Fruit fly (Drosophila melanogaster) whole organism, embryonic: Measurements from ENCODE around the gene lqfR.

ENCODE experiments used
- Atf6 ChIP-seq: fragments of 200-800 bp; sonication (Bioruptor generic); IDR thresholded peaks from 2 replicates; pipeline ENCODE4 v1.3.6; 2022; ENCODE audit warnings: missing biosample characterization, missing genetic modification characterization
- B-H1 ChIP-seq: fragments of 200-800 bp; sonication (Bioruptor generic); IDR thresholded peaks from 3 replicates; pipeline ENCODE4 v1.3.6; 2022; ENCODE audit warnings: missing biosample characterization, missing genetic modification characterization
- BEAF-32 ChIP-seq: fragments of 200-800 bp; sonication (Bioruptor generic); optimal IDR thresholded peaks from 3 replicates; lab custom pipeline; 2017; ENCODE audit warnings: missing biosample characterization, missing genetic modification characterization, mild to moderate bottlenecking, moderate library complexity, missing genetic modification reagents
- CG10654 ChIP-seq: fragments of 200-800 bp; sonication (Bioruptor generic); optimal IDR thresholded peaks from 2 replicates; lab custom pipeline; 2016; ENCODE audit warnings: missing biosample characterization, missing genetic modification characterization
- CG11085 ChIP-seq: fragments of 200-800 bp; sonication (Bioruptor generic); IDR thresholded peaks from 2 replicates; pipeline ENCODE4 v1.3.6; 2022; ENCODE audit warnings: missing biosample characterization, missing genetic modification characterization
- CG12942 ChIP-seq: fragments of 200-800 bp; sonication (Bioruptor generic); optimal IDR thresholded peaks from 3 replicates; lab custom pipeline; 2016; ENCODE audit warnings: missing biosample characterization, missing genetic modification characterization
- CG13775 ChIP-seq: fragments of 200-800 bp; sonication (Bioruptor generic); optimal IDR thresholded peaks from 3 replicates; lab custom pipeline; 2017; ENCODE audit warnings: missing biosample characterization, mild to moderate bottlenecking, missing genetic modification characterization
- CG14014 ChIP-seq: fragments of 200-800 bp; sonication (Bioruptor generic); IDR thresholded peaks from 2 replicates; pipeline ENCODE4 v1.3.6; 2022; ENCODE audit warnings: missing biosample characterization, missing genetic modification characterization
- CG17612 ChIP-seq: fragments of 200-800 bp; sonication (Bioruptor generic); IDR thresholded peaks from 2 replicates; pipeline ENCODE4 v1.3.6; 2022; ENCODE audit warnings: missing biosample characterization, missing genetic modification characterization
- CG17802 ChIP-seq: fragments of 200-800 bp; sonication (Bioruptor generic); optimal IDR thresholded peaks from 2 replicates; lab custom pipeline; 2018; ENCODE audit warnings: missing biosample characterization, mild to moderate bottlenecking, missing genetic modification characterization, moderate library complexity
- CG17912 ChIP-seq: fragments of 200-800 bp; sonication (Bioruptor generic); optimal IDR thresholded peaks from 2 replicates; lab custom pipeline; 2018; ENCODE audit warnings: missing biosample characterization, mild to moderate bottlenecking, missing genetic modification characterization
- CG2889 ChIP-seq: fragments of 200-800 bp; sonication (Bioruptor generic); IDR thresholded peaks from 3 replicates; pipeline ENCODE4 v1.3.6; 2022; ENCODE audit warnings: missing biosample characterization, missing genetic modification characterization
- CG3065 ChIP-seq: fragments of 200-800 bp; sonication (Bioruptor generic); optimal IDR thresholded peaks from 2 replicates; lab custom pipeline; 2016; ENCODE audit warnings: missing biosample characterization, missing genetic modification characterization
- CG3407 ChIP-seq: fragments of 200-800 bp; sonication (Bioruptor generic); optimal IDR thresholded peaks from 2 replicates; lab custom pipeline; 2018; ENCODE audit warnings: missing biosample characterization, mild to moderate bottlenecking, missing genetic modification characterization
- CG6272 ChIP-seq: fragments of 200-800 bp; sonication (Bioruptor generic); IDR thresholded peaks from 2 replicates; pipeline ENCODE4 v1.3.6; 2022; ENCODE audit warnings: missing biosample characterization, missing genetic modification characterization
- CG7963 ChIP-seq: fragments of 200-800 bp; sonication (Bioruptor generic); IDR thresholded peaks from 3 replicates; pipeline ENCODE4 v1.3.6; 2022; ENCODE audit warnings: missing biosample characterization, missing genetic modification characterization; ENCODE audit not compliant: partially characterized antibody
- CG8089 ChIP-seq: fragments of 200-800 bp; sonication (Bioruptor generic); optimal IDR thresholded peaks from 3 replicates; lab custom pipeline; 2016; ENCODE audit warnings: missing biosample characterization, missing genetic modification characterization
- CG8765 ChIP-seq: fragments of 200-800 bp; sonication (Bioruptor generic); IDR thresholded peaks from 2 replicates; pipeline ENCODE4 v1.3.6; 2022; ENCODE audit warnings: missing biosample characterization, missing genetic modification characterization
- Dfd ChIP-seq, 2 experiments: fragments of >200 bp; optimal IDR thresholded peaks; 2 replicates each; lab custom pipeline; 2017; ENCODE audit warnings: missing biosample characterization in 2 of 2, missing genetic modification characterization in 2 of 2
- Dip2 ChIP-seq: fragments of 200-800 bp; sonication (Bioruptor generic); IDR thresholded peaks from 2 replicates; pipeline ENCODE4 v1.3.6; 2022; ENCODE audit warnings: missing biosample characterization, missing genetic modification characterization
- E2f2 ChIP-seq: fragments of 200-800 bp; sonication (Bioruptor generic); IDR thresholded peaks from 2 replicates; pipeline ENCODE4 v1.3.6; 2022; ENCODE audit warnings: missing biosample characterization, missing genetic modification characterization
- Ets97D ChIP-seq: fragments of 200-800 bp; sonication (Bioruptor generic); optimal IDR thresholded peaks from 3 replicates; lab custom pipeline; 2016; ENCODE audit warnings: missing biosample characterization, missing genetic modification characterization
- HHEX ChIP-seq: fragments of 200-800 bp; sonication (Bioruptor generic); optimal IDR thresholded peaks from 3 replicates; lab custom pipeline; 2017; ENCODE audit warnings: missing biosample characterization, mild to moderate bottlenecking, missing genetic modification characterization, missing genetic modification reagents
- HmgZ ChIP-seq: fragments of 200-800 bp; sonication (Bioruptor generic); optimal IDR thresholded peaks from 2 replicates; lab custom pipeline; 2018; ENCODE audit warnings: missing biosample characterization, mild to moderate bottlenecking, missing genetic modification characterization
- MBD-R2 ChIP-seq: fragments of 200-800 bp; sonication (Bioruptor generic); IDR thresholded peaks from 2 replicates; pipeline ENCODE4 v1.3.6; 2022; ENCODE audit warnings: missing biosample characterization, missing genetic modification characterization
- MESR4 ChIP-seq: fragments of 200-800 bp; sonication (Bioruptor generic); optimal IDR thresholded peaks from 2 replicates; lab custom pipeline; 2018; ENCODE audit warnings: missing biosample characterization, mild to moderate bottlenecking, missing genetic modification characterization, moderate library complexity
- MTF-1 ChIP-seq: fragments of 200-800 bp; sonication (Bioruptor generic); optimal IDR thresholded peaks from 2 replicates; lab custom pipeline; 2018; ENCODE audit warnings: missing biosample characterization, mild to moderate bottlenecking, missing genetic modification characterization, borderline replicate concordance
- Mad ChIP-seq: fragments of 200-800 bp; sonication (Bioruptor generic); optimal IDR thresholded peaks from 2 replicates; lab custom pipeline; 2016; ENCODE audit warnings: missing biosample characterization, missing genetic modification characterization
- NFAT ChIP-seq: fragments of 200-800 bp; sonication (Bioruptor generic); IDR thresholded peaks from 2 replicates; pipeline ENCODE4 v1.3.6; 2022; ENCODE audit warnings: missing biosample characterization, missing genetic modification characterization
- Six4 ChIP-seq: fragments of 200-800 bp; sonication (Bioruptor generic); optimal IDR thresholded peaks from 2 replicates; lab custom pipeline; 2016; ENCODE audit warnings: missing biosample characterization, missing genetic modification characterization
- Sry-β ChIP-seq: fragments of 200-800 bp; sonication (Bioruptor generic); optimal IDR thresholded peaks from 2 replicates; lab custom pipeline; 2018; ENCODE audit warnings: missing biosample characterization, mild to moderate bottlenecking, missing genetic modification characterization, moderate library complexity
- amos ChIP-seq: fragments of 200-800 bp; sonication (Bioruptor generic); IDR thresholded peaks from 2 replicates; pipeline ENCODE4 v1.3.6; 2022; ENCODE audit warnings: missing biosample characterization, missing genetic modification characterization; ENCODE audit not compliant: partially characterized antibody
- bab2 ChIP-seq: fragments of 200-800 bp; sonication (Bioruptor generic); optimal IDR thresholded peaks from 2 replicates; lab custom pipeline; 2016; ENCODE audit warnings: missing biosample characterization, missing genetic modification characterization
- bcd ChIP-seq: fragments of 200-800 bp; sonication (Bioruptor generic); optimal IDR thresholded peaks from 2 replicates; lab custom pipeline; 2017; ENCODE audit warnings: missing biosample characterization, mild to moderate bottlenecking, missing genetic modification characterization
- danr ChIP-seq: fragments of 200-800 bp; sonication (Bioruptor generic); IDR thresholded peaks from 2 replicates; pipeline ENCODE4 v1.3.6; 2022; ENCODE audit warnings: missing biosample characterization, missing genetic modification characterization
- gcm2 ChIP-seq: fragments of 200-800 bp; sonication (Bioruptor generic); optimal IDR thresholded peaks from 2 replicates; lab custom pipeline; 2016; ENCODE audit warnings: missing biosample characterization, missing genetic modification characterization
- hkb ChIP-seq, 2 experiments: fragments of 200-800 bp in 1 of 2; fragments of >200 bp in 1 of 2; sonication (Bioruptor generic) in 1 of 2; IDR thresholded peaks in 1 of 2; optimal IDR thresholded peaks in 1 of 2; 2 replicates each; pipeline versions ENCODE4 v1.3.6 to Lab custom; 2017 to 2022; ENCODE audit warnings: missing biosample characterization in 1 of 2, missing genetic modification characterization in 1 of 2
- inv ChIP-seq: fragments of 200-800 bp; sonication (Bioruptor generic); IDR thresholded peaks from 2 replicates; pipeline ENCODE4 v1.3.6; 2022; ENCODE audit warnings: missing biosample characterization, missing genetic modification characterization; ENCODE audit not compliant: partially characterized antibody
- pnt ChIP-seq: fragments of 200-800 bp; sonication (Bioruptor generic); optimal IDR thresholded peaks from 3 replicates; lab custom pipeline; 2016; ENCODE audit warnings: missing biosample characterization, missing genetic modification characterization
- prd ChIP-seq, 3 experiments: fragments of >200 bp in 2 of 3; fragments of 200-800 bp in 1 of 3; sonication (Bioruptor generic) in 1 of 3; optimal IDR thresholded peaks in 2 of 3; IDR thresholded peaks in 1 of 3; 2 replicates in 2 of 3; 3 replicates in 1 of 3; pipeline versions ENCODE4 v1.3.6 to Lab custom; 2017 to 2022; ENCODE audit warnings: missing biosample characterization in 1 of 3, missing genetic modification characterization in 1 of 3
- pros ChIP-seq: fragments of 200-800 bp; sonication (Bioruptor generic); optimal IDR thresholded peaks from 3 replicates; lab custom pipeline; 2019; ENCODE audit warnings: missing biosample characterization, mild to moderate bottlenecking, missing genetic modification characterization, moderate library complexity
- repo ChIP-seq: fragments of 200-800 bp; sonication (Bioruptor generic); optimal IDR thresholded peaks from 2 replicates; lab custom pipeline; 2016; ENCODE audit warnings: missing biosample characterization, missing genetic modification characterization
- sens ChIP-seq: fragments of 200-800 bp; sonication (Bioruptor generic); peaks from one replicate; lab custom pipeline; 2016; ENCODE audit warnings: missing biosample characterization, missing genetic modification characterization
- shn ChIP-seq: fragments of 200-800 bp; sonication (Bioruptor generic); optimal IDR thresholded peaks from 3 replicates; lab custom pipeline; 2016; ENCODE audit warnings: missing biosample characterization, missing genetic modification characterization
- sisA ChIP-seq: fragments of 200-800 bp; sonication (Bioruptor generic); IDR thresholded peaks from 2 replicates; pipeline ENCODE4 v1.3.6; 2022; ENCODE audit warnings: missing biosample characterization, missing genetic modification characterization
- sr ChIP-seq: fragments of 200-800 bp; sonication (Bioruptor generic); IDR thresholded peaks from 3 replicates; pipeline ENCODE4 v1.3.6; 2022; ENCODE audit warnings: missing biosample characterization, missing genetic modification characterization
- tll ChIP-seq, 2 experiments: fragments of 200-800 bp in 1 of 2; fragments of >200 bp in 1 of 2; sonication (Bioruptor generic) in 1 of 2; optimal IDR thresholded peaks; 2 replicates each; lab custom pipeline; 2017 to 2019; ENCODE audit warnings: missing biosample characterization in 2 of 2, missing genetic modification characterization in 2 of 2, mild to moderate bottlenecking in 1 of 2, moderate library complexity in 1 of 2
- zen2 ChIP-seq: fragments of 200-800 bp; sonication (Bioruptor generic); IDR thresholded peaks from 3 replicates; pipeline ENCODE4 v1.3.6; 2022; ENCODE audit warnings: missing biosample characterization, missing genetic modification characterization; ENCODE audit not compliant: partially characterized antibody
- zf30C ChIP-seq: fragments of 200-800 bp; sonication (Bioruptor generic); optimal IDR thresholded peaks from 3 replicates; lab custom pipeline; 2018; ENCODE audit warnings: missing biosample characterization, mild to moderate bottlenecking, missing genetic modification characterization
- zfh1 ChIP-seq: fragments of 200-800 bp; sonication (Bioruptor generic); IDR thresholded peaks from 3 replicates; pipeline ENCODE4 v1.3.6; 2022; ENCODE audit warnings: missing biosample characterization, missing genetic modification characterization

The lqfR gene

dm6 chr3R:22447874-22448254 lies 36.8 kb downstream of the lqfR start, which contains the start of gene CG34376 (continued):
- TF ChIP-seq E2f2 (GFP tag; lab: Robert Waterston, UW) (no peak), Dfd (GFP tag; optimal IDR thresholded peaks at IDR 0.05; lab: Kevin White, UChicago) (no peak), Atf6 (no peak), CG3065 (GFP tag; lab: Kevin White, UChicago) (no peak), sens (GFP tag; lab: Kevin White, UChicago) (peak; percentile 89), CG10654 (no peak), zf30C (no peak), NFAT (GFP tag; lab: Robert Waterston, UW) (peak; percentile 78), sisA (GFP tag; lab: Robert Waterston, UW) (no peak; the same call in 1 of the 2 replicates), inv (no peak), bab2 (GFP tag; lab: Kevin White, UChicago) (no peak), CG14014 (GFP tag; lab: Robert Waterston, UW) (peak; percentile 41), danr (GFP tag; lab: Robert Waterston, UW) (no peak), HmgZ (tag; lab: Kevin White, UChicago) (peak; percentile 39), prd (optimal IDR thresholded peaks at IDR 0.05; lab: Kevin White, UChicago) (no peak), prd (GFP tag; IDR thresholded peaks at IDR 0.05; lab: Robert Waterston, UW) (0 out of 3 replicates have a peak, but pooled peaks have one; percentile 4), CG17802 (tag; lab: Kevin White, UChicago) (no peak), zfh1 (GFP tag; lab: Robert Waterston, UW) (peak; percentile 71), bcd (peak; percentile 28), CG17912 (GFP tag; lab: Kevin White, UChicago) (peak; percentile 60), shn (no peak), CG17612 (GFP tag; lab: Robert Waterston, UW) (no peak), CG3407 (GFP tag; lab: Kevin White, UChicago) (peak; percentile 34), MBD-R2 (peak; percentile 65), CG8765 (GFP tag; lab: Robert Waterston, UW) (no peak), pros (GFP tag; lab: Kevin White, UChicago) (no peak), gcm2 (GFP tag; lab: Kevin White, UChicago) (no peak), repo (no peak), sr (0 out of 3 replicates have a peak, but pooled peaks have one; percentile 36), Dip2 (no peak), hkb (optimal IDR thresholded peaks at IDR 0.05; lab: Kevin White, UChicago) (no peak), hkb (GFP tag; IDR thresholded peaks at IDR 0.05; lab: Robert Waterston, UW) (peak; percentile 45), amos (GFP tag; lab: Robert Waterston, UW) (peak; percentile 36; the same call in 1 of the 2 replicates), Sry-β (GFP tag; lab: Kevin White, UChicago) (peak; percentile 55), CG12942 (peak; percentile 9), CG11085 (GFP tag; lab: Robert Waterston, UW) (peak; percentile 12; the same call in 1 of the 2 replicates), CG8089 (GFP tag; lab: Kevin White, UChicago) (no peak), pnt (GFP tag; lab: Kevin White, UChicago) (no peak), zen2 (GFP tag; lab: Robert Waterston, UW) (no peak), Six4 (GFP tag; lab: Kevin White, UChicago) (no peak), CG6272 (GFP tag; lab: Robert Waterston, UW) (no peak), tll (GFP tag; optimal IDR thresholded peaks at IDR 0.05; lab: Kevin White, UChicago) (no peak), Mad (GFP tag; lab: Kevin White, UChicago) (peak; percentile 9), CG7963 (GFP tag; lab: Robert Waterston, UW) (no peak), BEAF-32 (GFP tag; lab: Kevin White, UChicago) (peak; percentile 56), MTF-1 (GFP tag; lab: Kevin White, UChicago) (peak; percentile 32), Ets97D (peak; percentile 68), MESR4 (peak; percentile 52), HHEX (GFP tag; lab: Kevin White, UChicago) (no peak), B-H1 (GFP tag; lab: Robert Waterston, UW) (peak; percentile 37), CG13775 (GFP tag; lab: Kevin White, UChicago) (peak; percentile 41), CG2889 (GFP tag; lab: Robert Waterston, UW) (peak; percentile 58)
